Comparison of ENCODE assay signal across 5 fruit fly cellular contexts in genomic region chr3R:9767620-9768592, dm6.
TF ChIP-seq lines count a peak whose summit lies in the region.

Gene Naa80 (plus strand): TSS chr3R:9767834.

- peak; percentile 37 for TF ChIP-seq CTCF in whole organism, embryonic (GFP tag; optimal IDR thresholded peaks at IDR 0.05; lab: Kevin White, UChicago)

TF ChIP-seq in whole organism, adult, 20 proteins besides CTCF, POLR2A, EP300 and RAD21 (continues in another document):
- TF ChIP-seq pad (GFP tag; optimal IDR thresholded peaks at IDR 0.05; lab: Kevin White, UChicago) (peak; percentile 80), CG14711 (tag; optimal IDR thresholded peaks at IDR 0.05; lab: Kevin White, UChicago) (peak; percentile 55), CG12768 (GFP tag; optimal IDR thresholded peaks at IDR 0.05; lab: Kevin White, UChicago) (peak; percentile 82), cnc (optimal IDR thresholded peaks at IDR 0.05; lab: Kevin White, UChicago) (no peak), Hr96 (GFP tag; optimal IDR thresholded peaks at IDR 0.05; lab: Kevin White, UChicago) (peak; percentile 38), tj (GFP tag; optimal IDR thresholded peaks at IDR 0.05; lab: Kevin White, UChicago) (peak; percentile 21), Mnt (GFP tag; optimal IDR thresholded peaks at IDR 0.05; lab: Kevin White, UChicago) (peak; percentile 92), CG33017 (tag; optimal IDR thresholded peaks at IDR 0.05; lab: Kevin White, UChicago) (peak; percentile 69), CG7101 (tag; optimal IDR thresholded peaks at IDR 0.05; lab: Kevin White, UChicago) (peak; percentile 82), ovo (GFP tag; optimal IDR thresholded peaks at IDR 0.05; lab: Kevin White, UChicago) (peak; percentile 64), Crg-1 (GFP tag; optimal IDR thresholded peaks at IDR 0.05; lab: Kevin White, UChicago) (peak; percentile 96), Clk (GFP tag; optimal IDR thresholded peaks at IDR 0.05; lab: Kevin White, UChicago) (peak; percentile 67), toe (GFP tag; optimal IDR thresholded peaks at IDR 0.05; lab: Kevin White, UChicago) (peak; percentile 63), kay (GFP tag; lab: Kevin White, UChicago; ENCODE audit: borderline replicate concordance) (no peak), CG11617 (GFP tag; optimal IDR thresholded peaks at IDR 0.05; lab: Kevin White, UChicago) (peak; percentile 57), CG1620 (GFP tag; optimal IDR thresholded peaks at IDR 0.05; lab: Kevin White, UChicago) (peak; percentile 95), CG5204 (GFP tag; optimal IDR thresholded peaks at IDR 0.05; lab: Kevin White, UChicago) (no peak), CG7045 (GFP tag; optimal IDR thresholded peaks at IDR 0.05; lab: Kevin White, UChicago) (peak; percentile 65)

TF ChIP-seq in whole organism, embryonic, 481 proteins besides CTCF, POLR2A, EP300 and RAD21 (continues in another document):
- TF ChIP-seq CG18764 (GFP tag; optimal IDR thresholded peaks at IDR 0.05; lab: Kevin White, UChicago) (peak; percentile 34), CG2889 (GFP tag; IDR thresholded peaks at IDR 0.05; lab: Robert Waterston, UW) (0 out of 3 replicates have a peak, but pooled peaks have one; percentile 10), CG7963 (GFP tag; IDR thresholded peaks at IDR 0.05; lab: Robert Waterston, UW; ENCODE audit: partially characterized antibody) (no peak), vnd (GFP tag; IDR thresholded peaks at IDR 0.05; lab: Robert Waterston, UW; ENCODE audit: partially characterized antibody) (no peak), CG10274 (GFP tag; optimal IDR thresholded peaks at IDR 0.05; lab: Kevin White, UChicago) (peak; percentile 12), CG11696 (GFP tag; IDR thresholded peaks at IDR 0.05; lab: Robert Waterston, UW) (no peak), Usf (GFP tag; optimal IDR thresholded peaks at IDR 0.05; lab: Kevin White, UChicago) (peak; percentile 10), sens (GFP tag; lab: Kevin White, UChicago) (peak; percentile 85), dpn (GFP tag; optimal IDR thresholded peaks at IDR 0.05; lab: Kevin White, UChicago) (peak; percentile 77), dimm (GFP tag; IDR thresholded peaks at IDR 0.05; lab: Robert Waterston, UW) (no peak), Camta (GFP tag; optimal IDR thresholded peaks at IDR 0.05; lab: Kevin White, UChicago) (peak; percentile 35), CG4854 (GFP tag; optimal IDR thresholded peaks at IDR 0.05; lab: Kevin White, UChicago) (peak; percentile 27), CG14667 (GFP tag; IDR thresholded peaks at IDR 0.05; lab: Robert Waterston, UW) (no peak; the same call in 1 of the 2 replicates), crol (GFP tag; IDR thresholded peaks at IDR 0.05; lab: Robert Waterston, UW) (0 out of 2 replicates have a peak, but pooled peaks have one; percentile 20), dm (GFP tag; optimal IDR thresholded peaks at IDR 0.05; lab: Kevin White, UChicago) (peak; percentile 67), Dbx (GFP tag; IDR thresholded peaks at IDR 0.05; lab: Robert Waterston, UW) (peak; percentile 78), BEAF-32 (GFP tag; optimal IDR thresholded peaks at IDR 0.05; lab: Kevin White, UChicago) (peak; percentile 56), CG17829 (tag; optimal IDR thresholded peaks at IDR 0.05; lab: Kevin White, UChicago) (peak; percentile 58)

TF ChIP-seq in whole organism, prepupa, 60 proteins besides CTCF, POLR2A, EP300 and RAD21 (continues in another document):
- TF ChIP-seq Eip93F (GFP tag; optimal IDR thresholded peaks at IDR 0.05; lab: Kevin White, UChicago) (no peak), CG10669 (GFP tag; optimal IDR thresholded peaks at IDR 0.05; lab: Kevin White, UChicago) (peak; percentile 54), salr (GFP tag; optimal IDR thresholded peaks at IDR 0.05; lab: Kevin White, UChicago) (peak in 1 of 2 experiments; percentile 56), spab (GFP tag; optimal IDR thresholded peaks at IDR 0.05; lab: Kevin White, UChicago) (peak; percentile 28), acj6 (GFP tag; optimal IDR thresholded peaks at IDR 0.05; lab: Kevin White, UChicago) (peak; percentile 44), CG1621 (tag; optimal IDR thresholded peaks at IDR 0.05; lab: Kevin White, UChicago) (peak; percentile 83), pdm3 (GFP tag; optimal IDR thresholded peaks at IDR 0.05; lab: Kevin White, UChicago) (no peak), topi (GFP tag; optimal IDR thresholded peaks at IDR 0.05; lab: Kevin White, UChicago) (peak; percentile 82), Smox (GFP tag; optimal IDR thresholded peaks at IDR 0.05; lab: Kevin White, UChicago) (no peak), Blimp-1 (GFP tag; optimal IDR thresholded peaks at IDR 0.05; lab: Kevin White, UChicago) (no peak), CG34406 (GFP tag; optimal IDR thresholded peaks at IDR 0.05; lab: Kevin White, UChicago) (peak; percentile 40), Eip75B (GFP tag; optimal IDR thresholded peaks at IDR 0.05; lab: Kevin White, UChicago) (peak; percentile 64), lz (GFP tag; optimal IDR thresholded peaks at IDR 0.05; lab: Kevin White, UChicago) (peak; percentile 63), ss (GFP tag; optimal IDR thresholded peaks at IDR 0.05; lab: Kevin White, UChicago) (peak; percentile 47 to 65), dsx (GFP tag; optimal IDR thresholded peaks at IDR 0.05; lab: Kevin White, UChicago; ENCODE audit: poor library complexity, severe bottlenecking) (peak; percentile 50), Sox14 (GFP tag; optimal IDR thresholded peaks at IDR 0.05; lab: Kevin White, UChicago) (peak; percentile 83), Hr38 (GFP tag; optimal IDR thresholded peaks at IDR 0.05; lab: Kevin White, UChicago) (no peak), CG6792 (GFP tag; optimal IDR thresholded peaks at IDR 0.05; lab: Kevin White, UChicago) (peak; percentile 59), CG31627 (GFP tag; optimal IDR thresholded peaks at IDR 0.05; lab: Kevin White, UChicago) (peak; percentile 79)

TF ChIP-seq in whole organism, pupa, 21 proteins besides CTCF, POLR2A, EP300 and RAD21:
- TF ChIP-seq Pif1B (GFP tag; optimal IDR thresholded peaks at IDR 0.05; lab: Kevin White, UChicago) (no peak), CG10348 (GFP tag; IDR thresholded peaks at IDR 0.05; lab: Robert Waterston, UW) (no peak), D1 (tag; optimal IDR thresholded peaks at IDR 0.05; lab: Kevin White, UChicago) (no peak), fd96Ca (GFP tag; IDR thresholded peaks at IDR 0.05; lab: Robert Waterston, UW) (0 out of 3 replicates have a peak, but pooled peaks have one; percentile 39), CG13204 (GFP tag; optimal IDR thresholded peaks at IDR 0.05; lab: Kevin White, UChicago) (no peak), CG9948 (tag; optimal IDR thresholded peaks at IDR 0.05; lab: Kevin White, UChicago) (no peak), Ets98B (GFP tag; IDR thresholded peaks at IDR 0.05; lab: Robert Waterston, UW) (peak; percentile 52), CG8159 (tag; optimal IDR thresholded peaks at IDR 0.05; lab: Kevin White, UChicago) (peak; percentile 15), CG4496 (GFP tag; IDR thresholded peaks at IDR 0.05; lab: Robert Waterston, UW) (peak; percentile 37; the same call in 1 of the 3 replicates), CG15710 (tag; optimal IDR thresholded peaks at IDR 0.05; lab: Kevin White, UChicago) (peak; percentile 41), CG12605 (GFP tag; IDR thresholded peaks at IDR 0.05; lab: Robert Waterston, UW) (no peak), CG34367 (tag; optimal IDR thresholded peaks at IDR 0.05; lab: Kevin White, UChicago) (peak; percentile 57), CG14655 (GFP tag; optimal IDR thresholded peaks at IDR 0.05; lab: Kevin White, UChicago) (no peak), Snoo (tag; optimal IDR thresholded peaks at IDR 0.05; lab: Kevin White, UChicago) (peak; percentile 44), CG8301 (tag; optimal IDR thresholded peaks at IDR 0.05; lab: Kevin White, UChicago) (peak; percentile 32), gl (tag; optimal IDR thresholded peaks at IDR 0.05; lab: Kevin White, UChicago) (peak; percentile 62), CG32121 (GFP tag; IDR thresholded peaks at IDR 0.05; lab: Robert Waterston, UW) (no peak), Pif1A (GFP tag; optimal IDR thresholded peaks at IDR 0.05; lab: Kevin White, UChicago) (peak; percentile 80), EcR (GFP tag; optimal IDR thresholded peaks at IDR 0.05; lab: Kevin White, UChicago) (peak; percentile 79), rn (GFP tag; IDR thresholded peaks at IDR 0.05; lab: Robert Waterston, UW) (peak; percentile 48; the same call in 1 of the 2 replicates), CG17806 (tag; optimal IDR thresholded peaks at IDR 0.05; lab: Kevin White, UChicago) (peak; percentile 8)

TF ChIP-seq in whole organism, wandering third instar larva, 38 proteins besides CTCF, POLR2A, EP300 and RAD21 (continues in another document):
- peak; percentile 50 for TF ChIP-seq psq (GFP tag; optimal IDR thresholded peaks at IDR 0.05; lab: Kevin White, UChicago)
- peak in 1 of 2 experiments; percentile 22 for TF ChIP-seq dl (GFP tag; optimal IDR thresholded peaks at IDR 0.05; lab: Kevin White, UChicago; ENCODE audit: insufficient read depth in 1 of 2, partially characterized antibody in 2 of 2)
- no peak for TF ChIP-seq dmrt93B (GFP tag; optimal IDR thresholded peaks at IDR 0.05; lab: Kevin White, UChicago)
- peak; percentile 32 for TF ChIP-seq sv (GFP tag; optimal IDR thresholded peaks at IDR 0.05; lab: Kevin White, UChicago)
- TF ChIP-seq Hnf4 (GFP tag; optimal IDR thresholded peaks at IDR 0.05; lab: Kevin White, UChicago) = peak; percentile 88
- no peak for TF ChIP-seq sage (GFP tag; optimal IDR thresholded peaks at IDR 0.05; lab: Kevin White, UChicago)
- no peak for TF ChIP-seq Abd-B (GFP tag; optimal IDR thresholded peaks at IDR 0.05; lab: Kevin White, UChicago)
- peak; percentile 50 for TF ChIP-seq Sp1 (GFP tag; optimal IDR thresholded peaks at IDR 0.05; lab: Kevin White, UChicago)
- no peak for TF ChIP-seq Dfd (GFP tag; optimal IDR thresholded peaks at IDR 0.05; lab: Kevin White, UChicago)
- peak; percentile 88 for TF ChIP-seq rgr (GFP tag; optimal IDR thresholded peaks at IDR 0.05; lab: Kevin White, UChicago)
- peak; percentile 31 for TF ChIP-seq Mio (GFP tag; optimal IDR thresholded peaks at IDR 0.05; lab: Kevin White, UChicago)
- TF ChIP-seq OdsH (GFP tag; optimal IDR thresholded peaks at IDR 0.05; lab: Kevin White, UChicago) = peak; percentile 71
- TF ChIP-seq h (GFP tag; optimal IDR thresholded peaks at IDR 0.05; lab: Kevin White, UChicago) = peak; percentile 84
- TF ChIP-seq HLH106 (tag; optimal IDR thresholded peaks at IDR 0.05; lab: Kevin White, UChicago) = peak; percentile 54
- TF ChIP-seq CG9705 (GFP tag; optimal IDR thresholded peaks at IDR 0.05; lab: Kevin White, UChicago) = peak; percentile 62
- TF ChIP-seq lola (GFP tag; optimal IDR thresholded peaks at IDR 0.05; lab: Kevin White, UChicago) = no peak
- TF ChIP-seq N (GFP tag; optimal IDR thresholded peaks at IDR 0.05; lab: Kevin White, UChicago) = no peak
- peak; percentile 3 for TF ChIP-seq Myc (optimal IDR thresholded peaks at IDR 0.05; lab: Kevin White, UChicago)
- no peak for TF ChIP-seq GATAd (GFP tag; optimal IDR thresholded peaks at IDR 0.05; lab: Kevin White, UChicago)
- peak; percentile 80 for TF ChIP-seq Jra (GFP tag; optimal IDR thresholded peaks at IDR 0.05; lab: Kevin White, UChicago)
- TF ChIP-seq br (GFP tag; optimal IDR thresholded peaks at IDR 0.05; lab: Kevin White, UChicago) = peak; percentile 80
- no peak for TF ChIP-seq pan (optimal IDR thresholded peaks at IDR 0.05; lab: Kevin White, UChicago)
- peak in 1 of 2 experiments; percentile 84 for TF ChIP-seq foxo (GFP tag; optimal IDR thresholded peaks at IDR 0.05; lab: Kevin White, UChicago)
